Worm (Caenorhabditis elegans): ENCODE measurements around the gene unc-80.

The unc-80 gene

ce11 chrV:20879069-20879667 lies at the start of gene unc-80:
TSS of gene unc-80 (plus strand) at chrV:20879601.
- TF ChIP-seq ceh-43 (GFP tag; optimal IDR thresholded peaks at IDR 0.05) (no peak), bed-3 (GFP tag; optimal IDR thresholded peaks at IDR 0.05) (no peak), mep-1 (tag; optimal IDR thresholded peaks at IDR 0.05) (peak; percentile 6), nhr-12 (tag; optimal IDR thresholded peaks at IDR 0.05) (no peak), unc-120 (tag; optimal IDR thresholded peaks at IDR 0.05; ENCODE audit: poor library complexity, severe bottlenecking) (peak; percentile 8), ces-1 (GFP tag; optimal IDR thresholded peaks at IDR 0.05) (peak; percentile 84)

ce11 chrV:20830409-20830808 lies 49.0 kb upstream of the unc-80 start:
- no peak for TF ChIP-seq bed-3 (GFP tag; optimal IDR thresholded peaks at IDR 0.05)
- no peak for TF ChIP-seq ham-2 (GFP tag; optimal IDR thresholded peaks at IDR 0.05)
- TF ChIP-seq ceh-43 (GFP tag; optimal IDR thresholded peaks at IDR 0.05) = no peak
- TF ChIP-seq elt-1 (tag; optimal IDR thresholded peaks at IDR 0.05; ENCODE audit: borderline replicate concordance, insufficient read depth) = no peak
- no peak for TF ChIP-seq nhr-237 (tag; optimal IDR thresholded peaks at IDR 0.05)

ce11 chrV:20831867-20832266 lies 47.5 kb upstream of the unc-80 start:
- no peak for TF ChIP-seq mls-2 (tag; optimal IDR thresholded peaks at IDR 0.05)
- peak; percentile 45 for TF ChIP-seq pha-4 (tag; optimal IDR thresholded peaks at IDR 0.05)
- TF ChIP-seq blmp-1 (tag; optimal IDR thresholded peaks at IDR 0.05) = no peak

ce11 chrV:20832554-20832963 lies 46.8 kb upstream of the unc-80 start:
- TF ChIP-seq pha-4 (tag; optimal IDR thresholded peaks at IDR 0.05) (no peak), nhr-2 (tag; optimal IDR thresholded peaks at IDR 0.05) (no peak), mab-5 (tag; optimal IDR thresholded peaks at IDR 0.05) (no peak), tbx-8 (GFP tag; optimal IDR thresholded peaks at IDR 0.05) (no peak), ces-1 (GFP tag; optimal IDR thresholded peaks at IDR 0.05) (peak; percentile 90), bed-3 (GFP tag; optimal IDR thresholded peaks at IDR 0.05) (peak; percentile 15), ceh-43 (GFP tag; optimal IDR thresholded peaks at IDR 0.05) (no peak), lin-13 (tag; optimal IDR thresholded peaks at IDR 0.05) (peak; percentile 7), ztf-11 (tag; optimal IDR thresholded peaks at IDR 0.05) (no peak), unc-39 (tag; optimal IDR thresholded peaks at IDR 0.05) (no peak), sptf-1 (tag; optimal IDR thresholded peaks at IDR 0.05) (peak; percentile 63), drap-1 (GFP tag; optimal IDR thresholded peaks at IDR 0.05) (no peak), ham-2 (GFP tag; optimal IDR thresholded peaks at IDR 0.05) (no peak), ceh-39 (tag; optimal IDR thresholded peaks at IDR 0.05) (no peak), elt-3 (tag; optimal IDR thresholded peaks at IDR 0.05) (no peak), ceh-83 (GFP tag; optimal IDR thresholded peaks at IDR 0.05) (no peak), flh-1 (GFP tag; optimal IDR thresholded peaks at IDR 0.05) (no peak), M03D4.4 (tag; optimal IDR thresholded peaks at IDR 0.05) (no peak), cnd-1 (tag; optimal IDR thresholded peaks at IDR 0.05) (no peak), hlh-1 (tag; optimal IDR thresholded peaks at IDR 0.05) (no peak), mep-1 (tag; optimal IDR thresholded peaks at IDR 0.05) (peak; percentile 52), nhr-76 (tag; optimal IDR thresholded peaks at IDR 0.05) (no peak)

- peak; percentile 41 for TF ChIP-seq ceh-83 (GFP tag; optimal IDR thresholded peaks at IDR 0.05)
- peak; percentile 10 for TF ChIP-seq ces-1 (GFP tag; optimal IDR thresholded peaks at IDR 0.05)
- TF ChIP-seq lin-13 (tag; optimal IDR thresholded peaks at IDR 0.05) = no peak
These were observed 41.6 kb upstream of the unc-80 start, which contains the start of gene mrps-12 for ce11 chrV:20837765-20838164. TSS of gene mrps-12 (plus strand) at chrV:20838080.

- TF ChIP-seq ces-1 (GFP tag; optimal IDR thresholded peaks at IDR 0.05) (no peak), ceh-39 (tag; optimal IDR thresholded peaks at IDR 0.05) (no peak), mep-1 (tag; optimal IDR thresholded peaks at IDR 0.05) (no peak), ham-2 (GFP tag; optimal IDR thresholded peaks at IDR 0.05) (no peak), ceh-83 (GFP tag; optimal IDR thresholded peaks at IDR 0.05) (no peak), nhr-76 (tag; optimal IDR thresholded peaks at IDR 0.05) (no peak), sem-2 (GFP tag; optimal IDR thresholded peaks at IDR 0.05) (no peak)
These were observed 40.8 kb upstream of the unc-80 start, which contains the start of gene exos-7 for ce11 chrV:20838565-20838964. TSS of gene exos-7 (plus strand) at chrV:20838865.

All from whole organism, mixed stage, embryonic.